Fruit fly (Drosophila melanogaster): ENCODE measurements around the gene Blos2.

Gene Blos2

DNA sequence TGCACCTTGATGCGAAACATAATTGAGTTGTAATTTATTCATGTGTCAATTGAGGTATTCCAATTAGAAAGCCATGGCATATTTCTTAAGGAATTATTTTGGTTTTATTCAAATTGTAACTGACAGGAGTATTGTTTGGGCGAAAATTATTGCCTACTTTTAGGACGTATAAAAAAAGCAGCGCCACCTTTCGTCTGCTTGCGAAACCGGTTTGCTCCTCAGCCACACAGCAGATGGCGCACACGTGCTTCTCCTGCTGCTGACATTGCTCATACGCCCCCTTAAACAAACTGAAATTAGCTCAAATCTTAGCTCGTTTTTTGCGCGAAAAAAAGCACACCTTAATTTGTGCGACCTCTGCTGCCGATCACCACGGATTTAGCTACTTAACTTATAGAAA is 13.5 kb upstream of the Blos2 start (continued):
- TF ChIP-seq CG7963 (GFP tag; IDR thresholded peaks at IDR 0.05; ENCODE audit: partially characterized antibody) (no peak), odd (GFP tag; optimal IDR thresholded peaks at IDR 0.05) (peak; percentile 52), CG14860 (GFP tag; IDR thresholded peaks at IDR 0.05; ENCODE audit: partially characterized antibody) (no peak), toy (GFP tag; IDR thresholded peaks at IDR 0.05) (no peak), CG6689 (GFP tag; IDR thresholded peaks at IDR 0.05) (0 out of 2 replicates have a peak, but pooled peaks have one; percentile 19), usp (GFP tag; optimal IDR thresholded peaks at IDR 0.05) (no peak), Neu2 (GFP tag; optimal IDR thresholded peaks at IDR 0.05; ENCODE audit: borderline replicate concordance) (no peak), CG32772 (GFP tag; IDR thresholded peaks at IDR 0.05) (peak; percentile 80), fd64A (GFP tag; optimal IDR thresholded peaks at IDR 0.05) (peak; percentile 59), CG10274 (GFP tag; optimal IDR thresholded peaks at IDR 0.05) (peak; percentile 55), CG10267 (tag; optimal IDR thresholded peaks at IDR 0.05) (peak; percentile 57), CG15073 (GFP tag; optimal IDR thresholded peaks at IDR 0.05) (no peak), Hr51 (GFP tag; optimal IDR thresholded peaks at IDR 0.05) (peak; percentile 47 to 54), CG30020 (tag; optimal IDR thresholded peaks at IDR 0.05) (no peak), croc (GFP tag; conservative IDR thresholded peaks at IDR 0.05) (peak; percentile 43; the same call in 2 of the 3 replicates), gce (GFP tag; IDR thresholded peaks at IDR 0.05) (peak; percentile 72; the same call in 1 of the 3 replicates), CrebB (tag; optimal IDR thresholded peaks at IDR 0.05) (peak; percentile 24), Aef1 (GFP tag; IDR thresholded peaks at IDR 0.05) (peak; percentile 53), B-H1 (GFP tag; IDR thresholded peaks at IDR 0.05) (no peak; the same call in 2 of the 3 replicates), Xrp1 (GFP tag; IDR thresholded peaks at IDR 0.05) (peak; percentile 73), Fer2 (tag; optimal IDR thresholded peaks at IDR 0.05) (peak; percentile 36), CG34422 (GFP tag; IDR thresholded peaks at IDR 0.05) (peak; percentile 79; the same call in 2 of the 3 replicates), CG9437 (GFP tag; optimal IDR thresholded peaks at IDR 0.05) (no peak), CG4282 (GFP tag; optimal IDR thresholded peaks at IDR 0.05) (peak; percentile 40), CG10209 (GFP tag; optimal IDR thresholded peaks at IDR 0.05) (peak; percentile 57), lbe (GFP tag; optimal IDR thresholded peaks at IDR 0.05) (no peak), CG7556 (GFP tag; optimal IDR thresholded peaks at IDR 0.05) (no peak), dpn (GFP tag; optimal IDR thresholded peaks at IDR 0.05) (peak; percentile 79 to 85), CG10959 (GFP tag; IDR thresholded peaks at IDR 0.05) (peak; percentile 81), Fer1 (GFP tag; optimal IDR thresholded peaks at IDR 0.05) (peak; percentile 57), CG7271 (tag; optimal IDR thresholded peaks at IDR 0.05) (peak; percentile 34), Hand (GFP tag; optimal IDR thresholded peaks at IDR 0.05) (no peak), jing (GFP tag; optimal IDR thresholded peaks at IDR 0.05) (peak; percentile 45), CG4617 (GFP tag; optimal IDR thresholded peaks at IDR 0.05; ENCODE audit: borderline replicate concordance) (peak; percentile 45), CG13123 (GFP tag; optimal IDR thresholded peaks at IDR 0.05) (no peak), CG13775 (GFP tag; optimal IDR thresholded peaks at IDR 0.05) (peak; percentile 51), CG32532 (GFP tag; IDR thresholded peaks at IDR 0.05) (peak; percentile 92), CG3838 (GFP tag; optimal IDR thresholded peaks at IDR 0.05) (peak; percentile 12), sug (tag; optimal IDR thresholded peaks at IDR 0.05) (peak; percentile 61), Oaz (GFP tag; IDR thresholded peaks at IDR 0.05) (peak; percentile 70), wdn (GFP tag; IDR thresholded peaks at IDR 0.05) (no peak), CG16813 (GFP tag; IDR thresholded peaks at IDR 0.05; ENCODE audit: partially characterized antibody) (no peak), so (GFP tag; IDR thresholded peaks at IDR 0.05) (0 out of 3 replicates have a peak, but pooled peaks have one; percentile 42), peb (GFP tag; IDR thresholded peaks at IDR 0.05) (no peak; the same call in 1 of the 2 replicates), ems (GFP tag; optimal IDR thresholded peaks at IDR 0.05) (peak; percentile 50), Mrtf (GFP tag; IDR thresholded peaks at IDR 0.05) (peak; percentile 82), Hr78 (GFP tag; optimal IDR thresholded peaks at IDR 0.05) (no peak), CG6813 (GFP tag; optimal IDR thresholded peaks at IDR 0.05) (peak; percentile 63), phol (tag; optimal IDR thresholded peaks at IDR 0.05) (peak; percentile 55), al (GFP tag; IDR thresholded peaks at IDR 0.05) (no peak)
